Fruit fly (Drosophila melanogaster) whole organism, embryonic: ENCODE measurements around the gene CheA29a.

Source experiments
- ATbp ChIP-seq: fragments of 200-800 bp; sonication (Bioruptor generic); optimal IDR thresholded peaks from 2 replicates; lab custom pipeline; 2017; ENCODE audit warnings: missing biosample characterization, mild to moderate bottlenecking, missing genetic modification characterization, missing genetic modification reagents
- BtbVII ChIP-seq: fragments of 200-800 bp; sonication (Bioruptor generic); optimal IDR thresholded peaks from 3 replicates; lab custom pipeline; 2017; ENCODE audit warnings: missing biosample characterization, mild to moderate bottlenecking, missing genetic modification characterization
- CG1024 ChIP-seq: fragments of 200-800 bp; sonication (Bioruptor generic); IDR thresholded peaks from 2 replicates; pipeline ENCODE4 v1.3.6; 2022; ENCODE audit warnings: missing biosample characterization, missing genetic modification characterization
- CG10267 ChIP-seq: fragments of 200-800 bp; sonication (Bioruptor generic); optimal IDR thresholded peaks from 2 replicates; lab custom pipeline; 2018; ENCODE audit warnings: missing biosample characterization, mild to moderate bottlenecking, missing genetic modification characterization, moderate library complexity
- CG10979 ChIP-seq: fragments of 200-800 bp; sonication (Bioruptor generic); optimal IDR thresholded peaks from 2 replicates; lab custom pipeline; 2018; ENCODE audit warnings: missing biosample characterization, mild to moderate bottlenecking, missing genetic modification characterization, moderate library complexity
- CG12744 ChIP-seq: fragments of 200-800 bp; sonication (Bioruptor generic); optimal IDR thresholded peaks from 2 replicates; lab custom pipeline; 2016; ENCODE audit warnings: missing biosample characterization, missing genetic modification characterization
- CG13624 ChIP-seq: fragments of 200-800 bp; sonication (Bioruptor generic); optimal IDR thresholded peaks from 2 replicates; lab custom pipeline; 2016; ENCODE audit warnings: missing biosample characterization, missing genetic modification characterization
- CG14965 ChIP-seq: fragments of 200-800 bp; sonication (Bioruptor generic); optimal IDR thresholded peaks from 2 replicates; lab custom pipeline; 2016; ENCODE audit warnings: missing biosample characterization, missing genetic modification characterization, borderline replicate concordance
- CG15269 ChIP-seq: fragments of 200-800 bp; sonication (Bioruptor generic); optimal IDR thresholded peaks from 2 replicates; lab custom pipeline; 2018; ENCODE audit warnings: missing biosample characterization, mild to moderate bottlenecking, missing genetic modification characterization, moderate library complexity
- CG15514 ChIP-seq: fragments of 200-800 bp; sonication (Bioruptor generic); optimal IDR thresholded peaks from 3 replicates; lab custom pipeline; 2017; ENCODE audit warnings: missing biosample characterization, missing genetic modification characterization, mild to moderate bottlenecking, moderate library complexity, missing genetic modification reagents
- CG17359 ChIP-seq: fragments of 200-800 bp; sonication (Bioruptor generic); optimal IDR thresholded peaks from 3 replicates; lab custom pipeline; 2018; ENCODE audit warnings: missing biosample characterization, mild to moderate bottlenecking, missing genetic modification characterization, moderate library complexity
- CG17361 ChIP-seq: fragments of 200-800 bp; sonication (Bioruptor generic); IDR thresholded peaks from 3 replicates; pipeline ENCODE4 v1.3.6; 2022; ENCODE audit warnings: missing biosample characterization, missing genetic modification characterization
- CG17829 ChIP-seq: fragments of 200-800 bp; optimal IDR thresholded peaks from 2 replicates; lab custom pipeline; 2019; ENCODE audit warnings: missing biosample characterization, mild to moderate bottlenecking, missing genetic modification characterization, moderate library complexity
- CG18262 ChIP-seq: fragments of 200-800 bp; optimal IDR thresholded peaks from 3 replicates; lab custom pipeline; 2019; ENCODE audit warnings: missing biosample characterization, mild to moderate bottlenecking, missing genetic modification characterization, moderate library complexity
- CG2120 ChIP-seq: fragments of 200-800 bp; sonication (Bioruptor generic); optimal IDR thresholded peaks from 3 replicates; lab custom pipeline; 2016; ENCODE audit warnings: missing biosample characterization, missing genetic modification characterization
- CG2678 ChIP-seq: fragments of 200-800 bp; sonication (Bioruptor generic); optimal IDR thresholded peaks from 3 replicates; lab custom pipeline; 2019; ENCODE audit warnings: missing biosample characterization, mild to moderate bottlenecking, missing genetic modification characterization, moderate library complexity
- CG2712 ChIP-seq: fragments of 200-800 bp; optimal IDR thresholded peaks from 3 replicates; lab custom pipeline; 2019; ENCODE audit warnings: missing biosample characterization, mild to moderate bottlenecking, missing genetic modification characterization, moderate library complexity
- CG30403 ChIP-seq: fragments of 200-800 bp; sonication (Bioruptor generic); optimal IDR thresholded peaks from 3 replicates; lab custom pipeline; 2016; ENCODE audit warnings: missing biosample characterization, missing genetic modification characterization
- CG32532 ChIP-seq: fragments of 200-800 bp; sonication (Bioruptor generic); IDR thresholded peaks from 2 replicates; pipeline ENCODE4 v1.3.6; 2022; ENCODE audit warnings: missing biosample characterization, missing genetic modification characterization
- CG3281 ChIP-seq: fragments of 200-800 bp; sonication (Bioruptor generic); optimal IDR thresholded peaks from 3 replicates; lab custom pipeline; 2017; ENCODE audit warnings: missing biosample characterization, mild to moderate bottlenecking, missing genetic modification characterization
- CG3407 ChIP-seq: fragments of 200-800 bp; sonication (Bioruptor generic); optimal IDR thresholded peaks from 2 replicates; lab custom pipeline; 2018; ENCODE audit warnings: missing biosample characterization, mild to moderate bottlenecking, missing genetic modification characterization
- CG7839 ChIP-seq: fragments of 200-800 bp; sonication (Bioruptor generic); optimal IDR thresholded peaks from 3 replicates; lab custom pipeline; 2018; ENCODE audit warnings: missing biosample characterization, mild to moderate bottlenecking, missing genetic modification characterization, moderate library complexity
- CG8290 ChIP-seq, 3 experiments: fragments of 200-800 bp; sonication (Bioruptor generic); optimal IDR thresholded peaks; 2 replicates each; lab custom pipeline; 2016 to 2019; ENCODE audit warnings: missing biosample characterization in 3 of 3, missing genetic modification characterization in 3 of 3, mild to moderate bottlenecking in 2 of 3, moderate library complexity in 1 of 3
- CG9817 ChIP-seq: fragments of 200-800 bp; sonication (Bioruptor generic); optimal IDR thresholded peaks from 2 replicates; lab custom pipeline; 2018; ENCODE audit warnings: missing biosample characterization, mild to moderate bottlenecking, missing genetic modification characterization, moderate library complexity
- CrebB ChIP-seq: fragments of 200-800 bp; sonication (Bioruptor generic); optimal IDR thresholded peaks from 3 replicates; lab custom pipeline; 2018; ENCODE audit warnings: missing biosample characterization, mild to moderate bottlenecking, missing genetic modification characterization
- E2f2 ChIP-seq: fragments of 200-800 bp; sonication (Bioruptor generic); IDR thresholded peaks from 2 replicates; pipeline ENCODE4 v1.3.6; 2022; ENCODE audit warnings: missing biosample characterization, missing genetic modification characterization
- Fer3 ChIP-seq: fragments of 200-800 bp; sonication (Bioruptor generic); optimal IDR thresholded peaks from 2 replicates; lab custom pipeline; 2018; ENCODE audit warnings: missing biosample characterization, mild to moderate bottlenecking, missing genetic modification characterization, moderate library complexity
- HLHmδ ChIP-seq: fragments of 200-800 bp; sonication (Bioruptor generic); optimal IDR thresholded peaks from 2 replicates; lab custom pipeline; 2018; ENCODE audit warnings: missing biosample characterization, mild to moderate bottlenecking, missing genetic modification characterization, moderate library complexity
- Hmr ChIP-seq: fragments of 200-800 bp; sonication (Bioruptor generic); optimal IDR thresholded peaks from 3 replicates; lab custom pipeline; 2017; ENCODE audit warnings: mild to moderate bottlenecking, missing biosample characterization, missing genetic modification reagents, missing genetic modification characterization
- Hr51 ChIP-seq, 2 experiments: fragments of 200-800 bp; sonication (Bioruptor generic); optimal IDR thresholded peaks; 2 replicates in 1 of 2; 3 replicates in 1 of 2; lab custom pipeline; 2016 to 2018; ENCODE audit warnings: missing biosample characterization in 2 of 2, missing genetic modification characterization in 2 of 2, mild to moderate bottlenecking in 1 of 2, moderate library complexity in 1 of 2
- Hr78 ChIP-seq, 2 experiments: fragments of 200-800 bp in 1 of 2; fragments of >200 bp in 1 of 2; sonication (Bioruptor generic) in 1 of 2; optimal IDR thresholded peaks; 2 replicates each; lab custom pipeline; 2017 to 2019; ENCODE audit warnings: missing biosample characterization in 2 of 2, missing genetic modification characterization in 2 of 2, mild to moderate bottlenecking in 1 of 2, moderate library complexity in 1 of 2
- Max ChIP-seq: fragments of 200-800 bp; sonication (Bioruptor generic); optimal IDR thresholded peaks from 2 replicates; lab custom pipeline; 2016; ENCODE audit warnings: missing biosample characterization, mild to moderate bottlenecking, missing genetic modification characterization
- az2 ChIP-seq: fragments of 200-800 bp; sonication (Bioruptor generic); optimal IDR thresholded peaks from 3 replicates; lab custom pipeline; 2016; ENCODE audit warnings: missing biosample characterization, missing genetic modification characterization
- bsh ChIP-seq, 2 experiments: fragments of 200-800 bp; sonication (Bioruptor generic); optimal IDR thresholded peaks; 2 replicates each; lab custom pipeline; 2017 to 2018; ENCODE audit warnings: mild to moderate bottlenecking in 2 of 2, missing biosample characterization in 2 of 2, missing genetic modification characterization in 2 of 2, moderate library complexity in 1 of 2
- btn ChIP-seq: fragments of 200-800 bp; sonication (Bioruptor generic); optimal IDR thresholded peaks from 2 replicates; lab custom pipeline; 2016; ENCODE audit warnings: missing biosample characterization, missing genetic modification characterization
- gem ChIP-seq: fragments of 200-800 bp; sonication (Bioruptor generic); optimal IDR thresholded peaks from 2 replicates; lab custom pipeline; 2019; ENCODE audit warnings: missing biosample characterization, mild to moderate bottlenecking, missing genetic modification characterization, moderate library complexity
- lola ChIP-seq, 3 experiments: fragments of >200 bp in 2 of 3; fragments of 200-800 bp in 1 of 3; sonication (Bioruptor generic) in 1 of 3; optimal IDR thresholded peaks; 2 replicates each; lab custom pipeline; 2017 to 2019; ENCODE audit warnings: missing biosample characterization in 3 of 3, missing genetic modification characterization in 3 of 3, mild to moderate bottlenecking in 1 of 3, moderate library complexity in 1 of 3
- mam ChIP-seq: fragments of 200-800 bp; sonication (Bioruptor generic); optimal IDR thresholded peaks from 3 replicates; lab custom pipeline; 2016; ENCODE audit warnings: missing biosample characterization, missing genetic modification characterization
- mirr ChIP-seq: fragments of 200-800 bp; sonication (Bioruptor generic); optimal IDR thresholded peaks from 3 replicates; lab custom pipeline; 2018; ENCODE audit warnings: missing biosample characterization, mild to moderate bottlenecking, missing genetic modification characterization
- nerfin-1 ChIP-seq: fragments of 200-800 bp; sonication (Bioruptor generic); optimal IDR thresholded peaks from 3 replicates; lab custom pipeline; 2019; ENCODE audit warnings: missing biosample characterization, mild to moderate bottlenecking, missing genetic modification characterization, moderate library complexity
- onecut ChIP-seq: fragments of 200-800 bp; sonication (Bioruptor generic); IDR thresholded peaks from 2 replicates; pipeline ENCODE4 v1.3.6; 2022; ENCODE audit warnings: missing biosample characterization, missing genetic modification characterization
- org-1 ChIP-seq: fragments of 200-800 bp; sonication (Bioruptor generic); optimal IDR thresholded peaks from 2 replicates; lab custom pipeline; 2017; ENCODE audit warnings: missing biosample characterization, missing genetic modification characterization
- pan ChIP-seq, 4 experiments: fragments of >200 bp in 3 of 4; fragments of 200-800 bp in 1 of 4; sonication (Bioruptor generic) in 1 of 4; optimal IDR thresholded peaks in 3 of 4; IDR thresholded peaks in 1 of 4; 2 replicates each; pipeline versions ENCODE4 v1.3.6 to Lab custom; 2017 to 2022; ENCODE audit warnings: missing biosample characterization in 2 of 4, missing genetic modification characterization in 2 of 4, mixed read lengths in 1 of 4
- row ChIP-seq: fragments of 200-800 bp; sonication (Bioruptor generic); IDR thresholded peaks from 3 replicates; pipeline ENCODE4 v1.3.6; 2022; ENCODE audit warnings: missing biosample characterization, missing genetic modification characterization
- sens-2 ChIP-seq: fragments of 200-800 bp; sonication (Bioruptor generic); IDR thresholded peaks from 2 replicates; pipeline ENCODE4 v1.3.6; 2022; ENCODE audit warnings: missing biosample characterization, missing genetic modification characterization
- shn ChIP-seq: fragments of 200-800 bp; sonication (Bioruptor generic); optimal IDR thresholded peaks from 3 replicates; lab custom pipeline; 2016; ENCODE audit warnings: missing biosample characterization, missing genetic modification characterization

CheA29a gene

DNA sequence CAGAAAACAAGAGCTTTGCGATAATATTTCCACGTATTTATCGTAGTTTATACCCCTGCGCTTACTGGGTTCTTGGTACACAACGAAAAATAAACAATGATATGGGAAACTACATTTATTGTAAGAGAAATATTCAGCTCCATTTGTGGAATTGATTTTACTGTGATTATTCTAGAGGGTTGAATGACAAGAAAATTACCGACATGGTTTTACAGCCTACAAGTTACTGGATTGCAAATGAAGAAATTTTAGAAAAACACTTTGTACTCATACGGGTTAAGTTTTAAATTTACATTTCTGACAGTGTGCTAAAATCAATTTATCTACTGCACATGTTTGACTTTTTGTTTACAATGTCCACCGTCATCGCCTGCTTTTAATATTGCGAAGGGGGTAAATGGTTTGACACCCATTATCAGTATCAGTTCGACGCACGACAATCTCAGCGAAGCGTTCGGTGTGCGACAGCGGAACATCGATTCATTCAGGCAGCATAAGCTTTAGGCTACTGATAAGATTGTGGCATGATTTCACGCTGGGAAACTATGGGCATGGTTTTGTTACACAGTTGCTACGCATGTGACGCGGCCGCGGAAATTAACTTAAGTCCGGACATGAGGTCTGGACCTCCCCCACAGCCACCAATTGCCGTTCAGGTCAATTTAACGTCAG, 15.2 kb upstream of the CheA29a start (continued):
- peak; percentile 11 for TF ChIP-seq CG17359
- TF ChIP-seq CrebB, result no peak
- peak; percentile 64 for TF ChIP-seq gem
- TF ChIP-seq pan (optimal IDR thresholded peaks at IDR 0.05; lab: Kevin White, UChicago), result no peak
- TF ChIP-seq pan (GFP tag; optimal IDR thresholded peaks at IDR 0.05 in 1 of 2, IDR thresholded peaks at IDR 0.05 in 1 of 2), result peak in 1 of 2 experiments; percentile 46
- TF ChIP-seq CG10979 (tag; lab: Kevin White, UChicago), result peak; percentile 29
- peak; percentile 16 for TF ChIP-seq nerfin-1
- peak; percentile 41 for TF ChIP-seq CG18262 (tag; lab: Kevin White, UChicago)
- TF ChIP-seq Hr51 (GFP tag; optimal IDR thresholded peaks at IDR 0.05; lab: Kevin White, UChicago), result peak in 1 of 2 experiments; percentile 18
- TF ChIP-seq CG2712 (tag; lab: Kevin White, UChicago), result peak; percentile 48
- TF ChIP-seq org-1 (GFP tag; lab: Kevin White, UChicago), result peak; percentile 40
- no peak for TF ChIP-seq shn (GFP tag; lab: Kevin White, UChicago)
- 0 out of 2 replicates have a peak, but pooled peaks have one; percentile 13 for TF ChIP-seq E2f2
- peak; percentile 47 for TF ChIP-seq CG7839 (tag; lab: Kevin White, UChicago)
- no peak for TF ChIP-seq onecut (GFP tag; lab: Robert Waterston, UW)
- TF ChIP-seq CG32532 (GFP tag; lab: Robert Waterston, UW), result no peak
- peak; percentile 29 for TF ChIP-seq CG15514
- peak; percentile 4 for TF ChIP-seq CG17829
- no peak for TF ChIP-seq CG1024 (GFP tag; lab: Robert Waterston, UW)
- TF ChIP-seq Fer3, result peak; percentile 35
- peak; percentile 21 for TF ChIP-seq BtbVII
- TF ChIP-seq mirr, result peak; percentile 88
- peak; percentile 14 for TF ChIP-seq Max
- TF ChIP-seq row (GFP tag; lab: Robert Waterston, UW), result peak; percentile 62
- TF ChIP-seq CG2120 (GFP tag; lab: Kevin White, UChicago), result peak; percentile 69
- TF ChIP-seq CG3407 (GFP tag; lab: Kevin White, UChicago), result peak; percentile 15
- TF ChIP-seq CG10267, result peak; percentile 10
- TF ChIP-seq CG13624 (GFP tag; lab: Kevin White, UChicago), result peak; percentile 41
- no peak for TF ChIP-seq CG14965 (GFP tag; lab: Kevin White, UChicago)
- TF ChIP-seq mam (GFP tag; lab: Kevin White, UChicago), result peak; percentile 41
- no peak for TF ChIP-seq btn
- peak; percentile 39 for TF ChIP-seq CG30403 (GFP tag; lab: Kevin White, UChicago)
- TF ChIP-seq az2, result peak; percentile 8
- TF ChIP-seq CG12744 (GFP tag; lab: Kevin White, UChicago), result no peak
- TF ChIP-seq Hmr (GFP tag; lab: Kevin White, UChicago), result peak; percentile 49
- no peak for TF ChIP-seq HLHmδ (GFP tag; lab: Kevin White, UChicago)
- peak; percentile 26 for TF ChIP-seq ATbp (GFP tag; lab: Kevin White, UChicago)
- peak in 1 of 2 experiments; percentile 82 for TF ChIP-seq Hr78 (GFP tag; optimal IDR thresholded peaks at IDR 0.05; lab: Kevin White, UChicago)
- peak; percentile 27 for TF ChIP-seq CG15269
- TF ChIP-seq CG8290 (GFP tag; optimal IDR thresholded peaks at IDR 0.05; lab: Kevin White, UChicago), result no peak
- TF ChIP-seq CG8290 (tag; optimal IDR thresholded peaks at IDR 0.05; lab: Kevin White, UChicago), result peak in 1 of 2 experiments; percentile 6
- peak; percentile 61 for TF ChIP-seq CG2678 (tag; lab: Kevin White, UChicago)
- TF ChIP-seq CG3281 (GFP tag; lab: Kevin White, UChicago), result peak; percentile 52
- TF ChIP-seq CG9817 (tag; lab: Kevin White, UChicago), result peak; percentile 26
- peak in 1 of 2 experiments; percentile 56 for TF ChIP-seq bsh (GFP tag; optimal IDR thresholded peaks at IDR 0.05; lab: Kevin White, UChicago)
- peak in 1 of 3 experiments; percentile 4 for TF ChIP-seq lola (GFP tag; optimal IDR thresholded peaks at IDR 0.05; lab: Kevin White, UChicago)
- TF ChIP-seq CG17361, result peak; percentile 43; the same call in 1 of the 3 replicates
- TF ChIP-seq sens-2 (GFP tag; lab: Robert Waterston, UW), result peak; percentile 27; the same call in 1 of the 2 replicates
